Worm (Caenorhabditis elegans): ENCODE measurements around the gene mrp-6.

DNA sequence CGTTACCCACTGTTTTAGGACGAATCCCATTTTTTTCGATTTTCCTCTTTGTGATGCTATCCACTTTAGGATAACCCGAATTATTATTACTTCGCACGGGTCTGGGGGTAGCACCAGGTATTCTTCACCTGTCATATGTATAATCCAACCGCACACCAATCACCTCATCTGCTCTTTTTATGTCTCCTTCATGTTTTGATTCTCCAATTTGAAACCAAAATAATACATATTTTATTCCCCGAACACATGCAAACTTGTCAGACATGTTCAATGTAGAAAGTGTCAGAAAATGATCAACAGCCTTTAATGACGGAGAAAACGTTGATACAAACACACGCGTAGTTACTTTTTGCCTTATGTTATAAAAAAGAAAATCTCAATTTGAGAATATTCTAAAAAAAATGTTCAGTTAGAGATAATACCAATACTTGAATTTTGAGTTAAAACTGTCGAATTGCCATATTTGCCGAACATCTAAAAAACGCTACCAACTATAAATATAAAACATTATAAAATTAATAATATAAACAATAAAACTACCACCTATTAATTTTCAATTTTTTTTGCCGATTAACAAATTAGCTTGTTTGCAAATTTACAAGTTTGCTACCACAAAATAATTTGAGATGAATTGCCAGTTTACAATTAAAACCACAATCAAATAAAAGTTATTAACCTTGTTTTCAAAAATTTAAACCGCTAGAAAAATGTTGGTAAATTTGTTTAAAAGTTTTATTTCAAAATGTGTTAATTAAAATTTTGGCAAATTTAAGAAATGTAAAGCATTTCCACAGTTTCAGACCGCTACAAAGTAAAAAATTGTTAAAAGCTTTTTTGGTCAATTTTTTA, 38.7 kb downstream of the mrp-6 start:
- TF ChIP-seq ama-1 (optimal IDR thresholded peaks at IDR 0.05) = peak; percentile 67
- no peak for TF ChIP-seq mbf-1 (tag; optimal IDR thresholded peaks at IDR 0.05)
- no peak for TF ChIP-seq egl-27 (tag; optimal IDR thresholded peaks at IDR 0.05)
- TF ChIP-seq snpc-4 (tag; optimal IDR thresholded peaks at IDR 0.05) = no peak
- no peak for TF ChIP-seq ztf-11 (tag; optimal IDR thresholded peaks at IDR 0.05)
- TF ChIP-seq dmd-4 (tag; optimal IDR thresholded peaks at IDR 0.05) = peak; percentile 52
- TF ChIP-seq crh-2 (tag; optimal IDR thresholded peaks at IDR 0.05) = peak; percentile 51
- peak; percentile 10 for TF ChIP-seq nhr-6 (tag; optimal IDR thresholded peaks at IDR 0.05)
- TF ChIP-seq ZK546.5 (tag; optimal IDR thresholded peaks at IDR 0.05) = no peak
- no peak for TF ChIP-seq nhr-237 (tag; optimal IDR thresholded peaks at IDR 0.05)
